Worm (Caenorhabditis elegans) whole organism, L4 larva: ENCODE measurements around the gene K09E2.2.

ENCODE experiments used
- ctbp-1 ChIP-seq: fragments of 200-800 bp; sonication (Bioruptor generic); IDR thresholded peaks from 2 replicates; pipeline ENCODE4 v1.3.6; 2022; ENCODE audit warnings: missing genetic modification reagents, missing genetic modification characterization, missing compliant biosample characterization
- madf-9 ChIP-seq: fragments of 200-800 bp; sonication (Bioruptor generic); conservative IDR thresholded peaks from 2 replicates; pipeline ENCODE4 v1.3.6; 2022; ENCODE audit warnings: missing genetic modification reagents, missing genetic modification characterization, missing compliant biosample characterization
- pqm-1 ChIP-seq: sonication (generic microtip); optimal IDR thresholded peaks from 2 replicates; lab custom pipeline; 2017; ENCODE audit warnings: missing biosample characterization, missing genetic modification characterization

DNA sequence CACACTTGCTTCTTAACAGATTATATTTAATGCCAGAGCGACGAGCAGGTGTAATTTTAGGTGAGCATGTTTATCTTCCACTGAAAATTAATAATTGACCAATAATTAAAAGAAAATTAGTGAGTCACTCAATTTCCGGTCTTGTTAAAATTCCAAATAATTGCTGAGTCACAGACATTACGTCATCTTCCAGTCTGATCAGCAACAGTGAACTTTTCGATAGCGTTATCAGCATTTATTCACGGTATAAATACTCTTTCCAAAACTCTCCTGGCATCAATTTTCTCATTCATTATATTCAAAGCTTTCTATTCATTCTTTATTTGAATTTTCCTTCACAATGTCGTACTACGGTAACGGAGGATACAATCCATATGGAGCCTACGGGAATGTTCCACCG is 36.6 kb downstream of the K09E2.2 start, which contains the start of gene kreg-1:
- no peak for TF ChIP-seq ctbp-1 (GFP tag; lab: Robert Waterston, UW)
- no peak for TF ChIP-seq madf-9
- peak; percentile 32 for TF ChIP-seq pqm-1 (tag; lab: Kevin White, UChicago)
